Worm (Caenorhabditis elegans): ENCODE data around the gene Y39E4B.11.

DNA sequence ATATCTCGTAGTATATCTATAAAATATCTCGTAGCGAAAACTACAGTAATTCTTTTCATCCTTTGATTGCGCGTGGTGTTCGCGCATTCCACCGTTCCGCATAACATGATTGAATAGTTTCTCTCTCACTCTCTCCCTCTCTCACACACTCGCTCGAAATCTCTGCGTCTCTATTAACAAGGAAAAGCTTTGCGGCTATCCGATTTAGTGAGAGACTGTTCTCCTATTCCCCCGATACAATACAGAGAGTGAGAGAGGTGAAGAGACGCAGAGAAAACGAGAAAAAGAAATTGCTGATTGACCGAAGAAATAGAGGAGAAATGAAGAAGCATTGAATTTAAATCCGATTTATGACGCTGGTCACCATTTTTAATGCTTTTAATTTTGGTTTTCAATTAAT, 22.8 kb upstream of the Y39E4B.11 start:
- TF ChIP-seq mef-2 (tag; optimal IDR thresholded peaks at IDR 0.05) (no peak), skn-1 (tag; optimal IDR thresholded peaks at IDR 0.05) (no peak), mab-9 (GFP tag; IDR thresholded peaks at IDR 0.05) (no peak), sox-4 (tag; optimal IDR thresholded peaks at IDR 0.05) (no peak)

Data from whole organism, L1 larva.